Worm (Caenorhabditis elegans) whole organism, midembryonic: ENCODE results near the gene cah-4.

Experiments
- T22C8.4 ChIP-seq: fragments of 200-800 bp; sonication (Bioruptor generic); IDR thresholded peaks from 2 replicates; pipeline ENCODE4 v1.3.6; 2022; ENCODE audit warnings: missing genetic modification characterization, missing compliant biosample characterization
- cog-1 ChIP-seq: sonication (generic microtip); optimal IDR thresholded peaks from 2 replicates; lab custom pipeline; 2016; ENCODE audit warnings: missing genetic modification characterization, missing compliant biosample characterization
- flt-1 ChIP-seq: fragments of 200-800 bp; sonication (Bioruptor generic); IDR thresholded peaks from 2 replicates; pipeline ENCODE4 v1.3.6; 2022; ENCODE audit warnings: missing genetic modification characterization, missing compliant biosample characterization
- klf-2 ChIP-seq: fragments of 200-800 bp; sonication (Bioruptor generic); conservative IDR thresholded peaks from 2 replicates; pipeline ENCODE4 v1.3.6; 2022; ENCODE audit warnings: missing genetic modification reagents, missing genetic modification characterization, missing compliant biosample characterization
- med-1 ChIP-seq: sonication (generic microtip); optimal IDR thresholded peaks from 2 replicates; lab custom pipeline; 2017; ENCODE audit warnings: missing genetic modification characterization, mild to moderate bottlenecking, missing compliant biosample characterization, antibody characterized with exemption, missing genetic modification reagents; ENCODE audit not compliant: insufficient read depth
- ref-1 ChIP-seq: fragments of 200-800 bp; sonication (Bioruptor generic); conservative IDR thresholded peaks from 2 replicates; pipeline ENCODE4 v1.3.6; 2022; ENCODE audit warnings: missing genetic modification reagents, missing genetic modification characterization, missing compliant biosample characterization
- tab-1 ChIP-seq: fragments of 200-800 bp; sonication (Bioruptor generic); IDR thresholded peaks from 2 replicates; pipeline ENCODE4 v1.3.6; 2022; ENCODE audit warnings: missing genetic modification characterization, missing compliant biosample characterization
- ztf-23 ChIP-seq: fragments of 200-800 bp; sonication (Bioruptor generic); IDR thresholded peaks from 2 replicates; pipeline ENCODE4 v1.3.6; 2022; ENCODE audit warnings: missing genetic modification reagents, missing genetic modification characterization, missing compliant biosample characterization
- ztf-29 ChIP-seq: fragments of 200-800 bp; sonication (Bioruptor generic); IDR thresholded peaks from 2 replicates; pipeline ENCODE4 v1.3.6; 2022; ENCODE audit warnings: missing genetic modification reagents, missing genetic modification characterization, missing compliant biosample characterization

The cah-4 gene

DNA sequence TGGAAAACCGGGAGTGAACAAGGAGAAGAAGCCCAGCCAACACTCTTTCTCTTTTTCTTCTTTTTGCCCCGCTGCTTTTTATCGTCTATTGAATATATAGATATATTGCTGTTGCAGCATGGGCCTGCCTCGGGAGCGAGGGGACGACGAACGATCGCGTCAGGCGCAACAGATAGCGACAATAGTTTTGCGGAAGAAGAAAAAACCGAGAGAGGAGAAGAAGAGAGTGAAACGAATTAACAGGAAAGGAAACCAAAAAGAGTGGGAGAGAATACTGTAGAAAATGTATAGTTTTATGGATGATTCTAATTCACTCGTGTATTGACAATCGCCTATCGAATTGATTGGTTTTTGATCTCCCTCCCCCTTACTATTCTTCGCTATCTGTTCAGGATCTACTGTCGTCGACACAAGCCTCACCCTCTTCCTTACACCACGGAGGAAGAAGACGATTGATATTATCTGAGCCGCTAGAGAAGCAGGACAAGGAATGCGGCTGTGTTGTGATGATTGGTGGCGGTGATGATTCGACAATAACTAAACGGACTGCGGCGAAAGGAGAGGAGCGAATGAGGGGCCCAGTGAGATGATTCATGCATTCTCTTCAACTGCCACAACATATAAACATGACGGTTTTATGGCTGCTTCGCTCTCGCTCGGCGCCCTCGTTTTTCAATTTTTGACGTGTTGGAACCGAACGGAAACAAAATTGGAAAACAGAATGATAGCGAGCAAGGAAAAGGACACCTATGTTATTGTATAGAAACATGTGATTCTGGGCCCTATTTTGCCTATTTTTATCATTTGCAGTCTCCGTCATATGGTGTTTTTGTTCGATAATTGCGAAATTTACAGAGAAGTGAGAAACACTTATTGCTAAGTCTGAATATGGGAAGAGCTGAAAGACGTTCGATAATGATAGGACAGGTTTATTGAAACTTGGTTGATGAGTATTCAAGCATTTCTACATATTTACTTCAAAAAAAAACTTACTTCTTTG is 15.9 kb upstream of the cah-4 start:
- TF ChIP-seq ztf-29 (GFP tag; lab: Robert Waterston, UW) = 0 out of 2 replicates have a peak, but pooled peaks have one; percentile 45
- TF ChIP-seq ztf-23 (GFP tag; lab: Robert Waterston, UW) = 0 out of 2 replicates have a peak, but pooled peaks have one; percentile 20
- TF ChIP-seq flt-1 (GFP tag; lab: Robert Waterston, UW) = no peak
- no peak for TF ChIP-seq tab-1
- TF ChIP-seq cog-1 (tag; lab: Kevin White, UChicago) = no peak
- TF ChIP-seq ref-1 (GFP tag; lab: Robert Waterston, UW) = no peak

DNA sequence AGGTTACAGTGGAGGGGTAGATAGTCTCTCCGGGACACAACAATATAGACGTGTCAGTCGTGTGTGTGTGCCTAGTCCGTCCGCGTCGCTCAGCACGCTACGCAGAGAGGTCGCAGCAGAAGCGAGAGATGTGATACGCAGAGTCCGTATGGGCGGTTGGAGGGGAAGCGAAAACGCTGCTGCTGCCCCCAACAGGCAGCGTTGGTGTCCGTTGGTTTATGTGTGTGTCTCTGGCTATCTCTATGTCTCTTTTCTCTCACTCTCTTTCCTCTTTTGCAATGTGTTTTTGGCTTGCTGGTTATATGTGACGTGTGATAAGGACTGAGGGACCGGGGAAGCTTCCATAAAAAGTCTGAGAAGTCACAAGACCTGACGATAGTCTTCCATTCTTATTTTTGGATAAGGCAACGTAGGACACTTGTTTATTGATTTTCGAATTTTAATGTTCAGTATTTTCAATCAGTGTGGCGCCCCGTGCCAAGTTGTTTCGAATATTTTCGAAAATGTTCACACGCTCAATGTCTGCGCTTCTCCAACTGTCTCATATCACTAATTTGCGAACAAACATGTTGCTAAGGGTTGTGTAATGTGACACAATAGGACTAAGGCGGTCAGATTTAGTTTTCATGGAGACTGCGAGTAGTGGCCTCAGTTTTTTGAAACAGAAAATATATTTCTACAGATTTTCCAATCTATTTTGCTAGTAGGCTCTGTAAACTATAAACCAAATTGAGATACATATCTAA is 14.9 kb upstream of the cah-4 start, which contains the start of gene pab-2:
pab-2 (minus strand) TSS at position 69 of the 746 bp plus-strand sequence.
- TF ChIP-seq ztf-29 (GFP tag; lab: Robert Waterston, UW) = peak; percentile 73
- peak; percentile 72 for TF ChIP-seq ztf-23 (GFP tag; lab: Robert Waterston, UW)
- TF ChIP-seq klf-2 = no peak
- peak; percentile 69 for TF ChIP-seq cog-1 (tag; lab: Kevin White, UChicago)
- TF ChIP-seq tab-1 = no peak
- TF ChIP-seq flt-1 (GFP tag; lab: Robert Waterston, UW) = 0 out of 2 replicates have a peak, but pooled peaks have one; percentile 39

DNA sequence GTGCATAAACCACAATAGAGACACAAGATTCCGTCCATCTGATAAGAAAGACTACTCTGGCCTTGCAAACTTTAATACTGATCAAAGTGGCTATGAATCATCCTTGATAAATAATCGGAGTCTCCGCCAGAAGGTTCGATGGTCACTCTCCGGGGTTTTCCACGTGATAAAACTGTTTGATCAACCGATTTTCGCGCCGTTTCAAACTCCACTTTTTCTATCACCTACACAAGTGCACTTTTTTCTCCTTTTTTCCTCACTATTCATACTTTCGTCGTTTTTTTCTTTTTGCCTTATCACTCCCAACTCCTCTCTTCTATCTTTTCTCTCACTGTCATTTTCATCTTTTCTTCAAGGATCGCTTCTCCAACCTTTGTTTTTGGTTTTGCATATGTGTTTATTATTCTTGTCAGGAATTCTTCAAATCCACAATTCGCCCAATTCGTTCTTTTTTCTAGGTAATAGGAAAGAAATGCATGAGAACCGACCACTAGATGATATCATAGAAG is 13.7 kb upstream of the cah-4 start, which contains the start of gene F18H3.4:
F18H3.4 (plus strand) TSS at position 459 of the 509 bp plus-strand sequence.
- TF ChIP-seq med-1 (GFP tag; lab: Kevin White, UChicago) (no peak), tab-1 (no peak), flt-1 (GFP tag; lab: Robert Waterston, UW) (no peak), cog-1 (tag; lab: Kevin White, UChicago) (no peak), klf-2 (no peak), ztf-23 (GFP tag; lab: Robert Waterston, UW) (no peak), T22C8.4 (GFP tag; lab: Robert Waterston, UW) (no peak), ztf-29 (GFP tag; lab: Robert Waterston, UW) (no peak), ref-1 (GFP tag; lab: Robert Waterston, UW) (no peak)

DNA sequence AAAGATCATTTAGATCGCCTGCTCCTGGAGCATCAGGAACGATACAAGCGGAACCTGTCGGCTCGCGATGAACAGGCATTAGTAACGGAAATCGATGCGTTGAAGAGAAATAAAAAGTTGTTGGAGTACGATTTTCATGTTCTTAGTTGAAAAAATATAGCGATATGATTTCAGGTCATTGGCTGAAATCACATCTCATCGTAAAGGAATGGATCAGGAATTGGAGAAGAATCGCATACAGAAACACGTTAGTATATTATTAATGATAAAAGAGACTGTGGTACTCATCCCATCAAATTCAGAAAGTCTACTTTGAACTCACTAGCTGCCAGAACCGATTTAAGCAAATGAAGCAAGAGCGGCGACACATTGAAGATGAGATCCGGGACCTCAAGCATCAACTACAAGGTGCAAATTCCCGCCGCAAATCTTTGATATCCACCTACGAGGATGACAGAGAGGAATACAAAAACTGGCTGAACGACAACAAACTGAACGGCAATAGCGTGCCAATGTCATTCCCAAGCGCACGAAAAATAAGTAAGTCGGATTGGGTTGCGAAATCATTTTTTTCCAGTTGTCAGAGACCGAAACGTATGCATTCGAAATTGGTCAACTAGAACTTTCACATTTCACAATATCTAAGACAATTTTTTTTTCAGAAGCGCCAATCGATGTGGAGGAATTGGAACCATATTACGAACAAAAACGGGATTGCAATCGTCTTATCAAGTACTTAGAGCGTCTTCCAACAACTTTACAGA is 12.2 kb upstream of the cah-4 start:
- no peak for TF ChIP-seq flt-1 (GFP tag; lab: Robert Waterston, UW)
- no peak for TF ChIP-seq med-1 (GFP tag; lab: Kevin White, UChicago)
- no peak for TF ChIP-seq ref-1 (GFP tag; lab: Robert Waterston, UW)
- no peak for TF ChIP-seq klf-2
- TF ChIP-seq cog-1 (tag; lab: Kevin White, UChicago) = no peak
- TF ChIP-seq tab-1 = no peak
- no peak for TF ChIP-seq ztf-23 (GFP tag; lab: Robert Waterston, UW)
- TF ChIP-seq T22C8.4 (GFP tag; lab: Robert Waterston, UW) = no peak
- TF ChIP-seq ztf-29 (GFP tag; lab: Robert Waterston, UW) = no peak

DNA sequence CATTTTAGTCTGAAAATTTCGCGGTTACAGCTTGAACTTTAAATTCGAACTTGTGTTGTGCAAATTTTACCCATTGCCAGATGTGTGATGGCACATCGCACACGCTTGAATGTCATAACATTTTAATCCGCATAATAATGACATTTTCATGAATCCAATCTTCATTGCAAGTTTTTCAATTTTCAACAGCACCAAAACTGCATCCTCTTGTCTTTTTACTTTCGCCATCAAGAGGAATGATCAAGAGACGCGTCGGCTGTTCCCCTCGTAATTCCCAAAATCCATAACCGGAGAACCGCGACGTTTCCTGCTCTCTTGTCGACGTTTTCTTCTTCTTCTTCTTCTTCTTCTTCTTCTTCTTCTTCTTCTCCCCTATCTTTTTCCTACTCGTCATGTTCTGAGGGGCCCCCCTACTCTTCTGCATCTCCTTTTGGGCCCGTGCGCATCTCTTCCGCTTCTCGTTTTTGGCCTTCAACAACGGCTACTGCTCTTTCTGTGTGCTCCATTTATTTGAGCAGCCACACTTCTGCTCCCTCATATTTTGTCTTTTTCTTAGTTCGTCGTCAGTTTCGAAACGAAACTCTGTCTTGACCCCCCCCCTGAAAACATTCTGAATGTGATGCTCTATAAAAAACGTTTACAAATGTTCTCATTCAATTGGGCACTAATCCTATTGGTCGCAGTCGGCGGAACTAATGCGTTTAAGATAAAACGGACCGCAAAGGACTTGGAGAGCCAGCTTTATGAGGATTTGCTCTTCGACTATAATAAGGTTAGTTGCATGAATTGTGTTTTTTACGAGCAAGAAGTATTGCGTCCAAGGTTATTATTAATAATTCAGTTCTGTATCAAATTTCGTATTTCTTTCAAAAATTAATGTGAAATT is 9.7 kb upstream of the cah-4 start, which contains the start of gene acr-12:
acr-12 (plus strand) TSS at position 430 of the 886 bp plus-strand sequence.
- TF ChIP-seq T22C8.4 (GFP tag; lab: Robert Waterston, UW) (no peak), cog-1 (tag; lab: Kevin White, UChicago) (no peak)

DNA sequence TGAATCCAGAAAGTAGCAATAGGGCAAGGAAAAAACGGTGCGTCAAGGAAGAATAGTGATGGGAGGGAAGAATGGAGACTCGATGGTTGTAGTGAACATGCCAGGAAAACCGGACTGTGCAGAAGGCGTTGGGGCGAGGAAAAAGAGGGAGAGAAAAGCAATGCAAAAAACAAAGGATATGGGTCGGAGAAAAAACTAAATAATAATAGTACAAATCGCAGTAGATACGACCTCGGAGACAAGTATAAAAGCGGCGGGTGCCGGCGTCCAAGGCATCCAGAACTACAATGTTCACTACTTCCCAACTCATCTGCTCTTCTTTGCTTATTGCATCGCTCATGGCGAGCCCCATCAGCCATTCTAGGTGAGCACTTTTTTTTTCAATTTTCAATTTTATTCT is 5.6 kb upstream of the cah-4 start, which contains the start of gene R01E6.5:
R01E6.5 (plus strand) TSS at position 301 of the 400 bp plus-strand sequence.
- TF ChIP-seq klf-2 = no peak
- TF ChIP-seq T22C8.4 (GFP tag; lab: Robert Waterston, UW) = no peak
- no peak for TF ChIP-seq ztf-29 (GFP tag; lab: Robert Waterston, UW)
- TF ChIP-seq med-1 (GFP tag; lab: Kevin White, UChicago) = no peak
- no peak for TF ChIP-seq cog-1 (tag; lab: Kevin White, UChicago)
- no peak for TF ChIP-seq ref-1 (GFP tag; lab: Robert Waterston, UW)
- no peak for TF ChIP-seq flt-1 (GFP tag; lab: Robert Waterston, UW)
- TF ChIP-seq ztf-23 (GFP tag; lab: Robert Waterston, UW) = no peak
- no peak for TF ChIP-seq tab-1

DNA sequence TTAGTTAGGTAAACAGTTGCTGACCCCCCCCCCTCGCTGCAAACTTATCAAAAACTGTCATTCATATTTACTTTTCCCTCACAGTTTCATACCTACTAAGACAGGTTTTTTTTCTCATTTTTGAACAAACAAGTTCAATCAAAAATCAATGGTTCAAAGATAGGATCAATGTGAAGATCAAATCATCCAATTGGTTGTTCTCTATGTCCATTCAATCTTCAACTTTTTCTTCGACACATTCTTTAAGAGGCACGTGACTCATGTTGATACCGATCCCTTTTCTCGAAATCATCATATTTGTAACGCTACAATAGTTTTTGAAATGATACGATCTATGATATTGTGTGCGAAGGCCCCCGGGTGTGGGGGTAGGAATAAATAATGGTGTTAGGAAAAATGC is 2.7 kb upstream of the cah-4 start:
- no peak for TF ChIP-seq tab-1
- TF ChIP-seq ref-1 (GFP tag; lab: Robert Waterston, UW) = no peak
- no peak for TF ChIP-seq klf-2
- no peak for TF ChIP-seq ztf-29 (GFP tag; lab: Robert Waterston, UW)
- no peak for TF ChIP-seq T22C8.4 (GFP tag; lab: Robert Waterston, UW)

DNA sequence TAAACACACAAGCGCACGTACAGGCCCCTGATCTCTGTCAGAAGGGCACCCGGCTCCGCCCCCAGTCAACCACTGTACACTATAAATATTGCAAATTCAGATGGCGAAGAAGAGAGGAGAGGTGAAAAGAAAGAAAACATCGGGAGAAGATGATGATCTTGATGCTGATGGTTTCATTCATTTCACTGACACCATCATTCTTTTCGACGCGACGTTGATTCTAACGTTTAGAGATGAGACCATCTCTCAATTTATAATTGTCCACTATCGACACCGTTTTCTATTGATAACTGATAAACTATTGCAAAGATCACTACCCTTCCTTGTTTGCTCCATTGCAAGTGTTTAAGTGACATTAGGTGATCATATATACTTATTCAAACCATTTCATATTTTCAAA is 1.0 kb upstream of the cah-4 start:
- TF ChIP-seq tab-1 (no peak), ztf-29 (GFP tag; lab: Robert Waterston, UW) (no peak), klf-2 (no peak), ref-1 (GFP tag; lab: Robert Waterston, UW) (no peak), med-1 (GFP tag; lab: Kevin White, UChicago) (no peak), ztf-23 (GFP tag; lab: Robert Waterston, UW) (no peak), flt-1 (GFP tag; lab: Robert Waterston, UW) (no peak), cog-1 (tag; lab: Kevin White, UChicago) (no peak), T22C8.4 (GFP tag; lab: Robert Waterston, UW) (no peak)
